Fruit fly (Drosophila melanogaster) Kc167 (cell line): ENCODE measurements around the gene Pif1A.

Experiments used
- Myc ChIP-seq: fragments of >200 bp; optimal IDR thresholded peaks from 2 replicates; lab custom pipeline; 2017; ENCODE audit warnings: missing external identifiers
- h ChIP-seq: fragments of >200 bp; optimal IDR thresholded peaks from 3 replicates; lab custom pipeline; 2018; ENCODE audit warnings: missing external identifiers
- insv ChIP-seq: fragments of >200 bp; optimal IDR thresholded peaks from 3 replicates; lab custom pipeline; 2018; ENCODE audit warnings: missing external identifiers
- psq ChIP-seq: fragments of >200 bp; optimal IDR thresholded peaks from 2 replicates; lab custom pipeline; 2017; ENCODE audit warnings: missing external identifiers
- ttk ChIP-seq: sonication (Bioruptor generic); optimal IDR thresholded peaks from 2 replicates; lab custom pipeline; 2017; ENCODE audit warnings: missing external identifiers

DNA sequence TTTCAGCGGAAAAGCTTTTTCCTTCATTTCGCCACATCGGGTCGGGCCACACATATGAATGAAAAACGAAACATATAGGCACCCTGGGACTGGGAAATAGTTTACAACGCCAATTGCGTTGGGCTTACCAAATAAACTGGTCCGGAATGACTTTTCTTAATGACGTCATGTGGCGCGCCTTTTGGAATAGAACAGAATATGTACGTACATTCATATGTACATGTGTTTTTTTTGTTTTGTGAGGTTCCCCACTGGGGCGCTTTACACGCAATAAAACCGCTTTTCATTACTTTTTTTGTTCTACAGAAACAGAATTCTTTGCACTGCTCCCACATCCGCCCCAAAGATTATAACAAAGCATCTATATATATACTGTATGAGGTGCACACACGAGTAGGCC is 2.6 kb downstream of the Pif1A start:
- TF ChIP-seq ttk (no peak), h (lab: Kevin White, UChicago) (no peak), insv (lab: Kevin White, UChicago) (no peak), psq (lab: Kevin White, UChicago) (no peak), Myc (lab: Kevin White, UChicago) (no peak)
